Worm (Caenorhabditis elegans): Measurements from ENCODE around the gene srm-6.

DNA sequence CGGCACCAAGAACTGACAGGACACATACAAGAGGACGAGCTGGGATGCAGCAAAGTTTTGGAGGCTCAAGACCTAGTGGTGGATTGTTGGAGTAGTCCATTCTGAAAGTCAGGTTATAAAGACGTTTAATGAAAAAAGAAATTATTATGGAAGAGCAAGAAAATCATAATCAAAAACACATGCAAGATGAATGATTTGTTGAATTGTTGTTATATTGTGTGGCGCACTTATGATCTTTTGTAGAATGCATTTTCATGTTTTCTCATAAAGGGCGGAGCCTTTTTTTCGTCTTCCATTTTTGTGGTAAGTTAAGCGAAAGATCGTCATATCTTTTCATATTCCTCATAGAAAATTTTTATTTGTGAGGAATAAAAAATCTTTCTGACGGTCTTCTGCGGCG is 20.2 kb upstream of the srm-6 start, which contains the start of gene F47B8.2:
- TF ChIP-seq attf-5 (GFP tag; optimal IDR thresholded peaks at IDR 0.05) (no peak), unc-130 (GFP tag; optimal IDR thresholded peaks at IDR 0.05) (no peak), F49E8.2 (tag; optimal IDR thresholded peaks at IDR 0.05; ENCODE audit: insufficient read depth) (no peak), fkh-3 (tag; optimal IDR thresholded peaks at IDR 0.05) (no peak), lsy-27 (tag; optimal IDR thresholded peaks at IDR 0.05; ENCODE audit: borderline replicate concordance, insufficient read depth) (no peak), nhr-80 (tag; optimal IDR thresholded peaks at IDR 0.05) (no peak), B0261.1 (tag; optimal IDR thresholded peaks at IDR 0.05) (no peak), pbrm-1 (GFP tag; IDR thresholded peaks at IDR 0.05) (no peak), nhr-90 (tag; optimal IDR thresholded peaks at IDR 0.05) (no peak), mel-28 (tag; optimal IDR thresholded peaks at IDR 0.05; ENCODE audit: borderline replicate concordance) (no peak)
